Fruit fly (Drosophila melanogaster) whole organism, wandering third instar larva: Measurements from ENCODE around the gene MESK4.

Source experiments
- Abd-B ChIP-seq: fragments of >200 bp; optimal IDR thresholded peaks from 2 replicates; lab custom pipeline; 2017; ENCODE audit warnings: missing biosample characterization, missing genetic modification characterization
- CG32264 ChIP-seq: fragments of 200-800 bp; sonication (Bioruptor generic); optimal IDR thresholded peaks from 2 replicates; lab custom pipeline; 2016; ENCODE audit warnings: missing biosample characterization, missing genetic modification characterization
- CG9705 ChIP-seq: fragments of 200-800 bp; sonication (Bioruptor generic); optimal IDR thresholded peaks from 2 replicates; lab custom pipeline; 2018; ENCODE audit warnings: missing biosample characterization, mild to moderate bottlenecking, missing genetic modification characterization
- CrebA ChIP-seq: fragments of 200-800 bp; sonication (Bioruptor generic); optimal IDR thresholded peaks from 2 replicates; lab custom pipeline; 2016; ENCODE audit warnings: missing biosample characterization, mild to moderate bottlenecking, missing genetic modification characterization, borderline replicate concordance
- Dfd ChIP-seq: fragments of >200 bp; optimal IDR thresholded peaks from 2 replicates; lab custom pipeline; 2017; ENCODE audit warnings: missing biosample characterization, missing genetic modification characterization
- Dif ChIP-seq: fragments of 200-275, 200-300 bp; sonication (Bioruptor generic); optimal IDR thresholded peaks from 2 replicates; lab custom pipeline; 2018; ENCODE audit warnings: missing biosample characterization, missing genetic modification characterization; ENCODE audit not compliant: partially characterized antibody
- GATAd ChIP-seq: sonication (Bioruptor generic); optimal IDR thresholded peaks from 2 replicates; lab custom pipeline; 2016; ENCODE audit warnings: missing biosample characterization, missing genetic modification characterization
- HLH106 ChIP-seq: fragments of 200-800 bp; optimal IDR thresholded peaks from 3 replicates; lab custom pipeline; 2019; ENCODE audit warnings: missing biosample characterization, mild to moderate bottlenecking, missing genetic modification characterization, moderate library complexity
- Hnf4 ChIP-seq: fragments of 200-800 bp; sonication (Bioruptor generic); optimal IDR thresholded peaks from 2 replicates; lab custom pipeline; 2016; ENCODE audit warnings: missing biosample characterization, mild to moderate bottlenecking, missing genetic modification characterization
- Hr78 ChIP-seq: fragments of >200 bp; optimal IDR thresholded peaks from 2 replicates; lab custom pipeline; 2017; ENCODE audit warnings: missing biosample characterization, missing genetic modification characterization
- Hr83 ChIP-seq: fragments of 200-300 bp; sonication (Bioruptor generic); optimal IDR thresholded peaks from 2 replicates; lab custom pipeline; 2016; ENCODE audit warnings: missing biosample characterization, mild to moderate bottlenecking, missing genetic modification characterization, moderate library complexity; ENCODE audit not compliant: poor library complexity, severe bottlenecking
- Jra ChIP-seq: sonication (Bioruptor generic); optimal IDR thresholded peaks from 2 replicates; lab custom pipeline; 2016; ENCODE audit warnings: missing biosample characterization, missing genetic modification characterization
- Mio ChIP-seq: sonication (Bioruptor generic); optimal IDR thresholded peaks from 2 replicates; lab custom pipeline; 2016; ENCODE audit warnings: missing biosample characterization, missing genetic modification characterization
- Myc ChIP-seq: fragments of >200 bp; optimal IDR thresholded peaks from 2 replicates; lab custom pipeline; 2017
- N ChIP-seq: fragments of >200 bp; optimal IDR thresholded peaks from 2 replicates; lab custom pipeline; 2018; ENCODE audit warnings: missing biosample characterization, missing external identifiers, missing genetic modification characterization
- OdsH ChIP-seq: fragments of 200-800 bp; sonication (Bioruptor generic); optimal IDR thresholded peaks from 2 replicates; lab custom pipeline; 2016; ENCODE audit warnings: missing biosample characterization, mild to moderate bottlenecking, missing genetic modification characterization
- Rel ChIP-seq, 2 experiments: fragments of 200-800 bp; sonication (Bioruptor generic) in 1 of 2; optimal IDR thresholded peaks; 2 replicates in 1 of 2; 3 replicates in 1 of 2; lab custom pipeline; 2016 to 2019; ENCODE audit warnings: mild to moderate bottlenecking in 2 of 2, missing biosample characterization in 2 of 2, missing genetic modification characterization in 2 of 2, moderate library complexity in 1 of 2
- Sp1 ChIP-seq: fragments of 200-800 bp; sonication (Bioruptor generic); optimal IDR thresholded peaks from 3 replicates; lab custom pipeline; 2019; ENCODE audit warnings: missing biosample characterization, mild to moderate bottlenecking, missing genetic modification characterization, moderate library complexity
- Vsx2 ChIP-seq: fragments of 200-300, 225-300 bp; sonication (Bioruptor generic); optimal IDR thresholded peaks from 2 replicates; lab custom pipeline; 2018; ENCODE audit warnings: missing biosample characterization, missing genetic modification characterization; ENCODE audit not compliant: partially characterized antibody
- br ChIP-seq: fragments of 200-800 bp; sonication (Bioruptor generic); optimal IDR thresholded peaks from 2 replicates; lab custom pipeline; 2016; ENCODE audit warnings: missing biosample characterization, missing genetic modification characterization
- brk ChIP-seq: fragments of 200-800 bp; sonication (Bioruptor generic); optimal IDR thresholded peaks from 2 replicates; lab custom pipeline; 2016; ENCODE audit warnings: missing biosample characterization, mild to moderate bottlenecking, missing genetic modification characterization
- dl ChIP-seq, 2 experiments: fragments of 175-275, 200-275 bp in 1 of 2; fragments of 200-275 bp in 1 of 2; sonication (Bioruptor generic); optimal IDR thresholded peaks; lab custom pipeline; 2018; ENCODE audit warnings: mild to moderate bottlenecking in 2 of 2, missing biosample characterization in 2 of 2, missing genetic modification characterization in 2 of 2, moderate library complexity in 2 of 2; ENCODE audit not compliant: partially characterized antibody in 2 of 2, insufficient read depth in 1 of 2
- dmrt93B ChIP-seq: fragments of 200-800 bp; sonication (Bioruptor generic); optimal IDR thresholded peaks from 2 replicates; lab custom pipeline; 2018; ENCODE audit warnings: missing biosample characterization, mild to moderate bottlenecking, missing genetic modification characterization
- dsf ChIP-seq: sonication (Bioruptor generic); optimal IDR thresholded peaks from 2 replicates; lab custom pipeline; 2016; ENCODE audit warnings: missing biosample characterization, missing genetic modification characterization, borderline replicate concordance
- ey ChIP-seq: fragments of 200-800 bp; sonication (Bioruptor generic); optimal IDR thresholded peaks from 2 replicates; lab custom pipeline; 2016; ENCODE audit warnings: missing biosample characterization, missing genetic modification characterization
- foxo ChIP-seq, 2 experiments: fragments of 200-800 bp; sonication (Bioruptor generic); optimal IDR thresholded peaks; 2 replicates in 1 of 2; 3 replicates in 1 of 2; lab custom pipeline; 2016 to 2017; ENCODE audit warnings: missing biosample characterization in 2 of 2, missing genetic modification characterization in 2 of 2
- fru ChIP-seq: fragments of 200-800 bp; sonication (Bioruptor generic); optimal IDR thresholded peaks from 3 replicates; lab custom pipeline; 2016; ENCODE audit warnings: missing biosample characterization, mild to moderate bottlenecking, missing genetic modification characterization
- h ChIP-seq: fragments of 200-800 bp; sonication (Bioruptor generic); optimal IDR thresholded peaks from 3 replicates; lab custom pipeline; 2016; ENCODE audit warnings: missing biosample characterization, mild to moderate bottlenecking, missing genetic modification characterization
- jim ChIP-seq: fragments of 175-275, 200-325 bp; sonication (Bioruptor generic); optimal IDR thresholded peaks from 2 replicates; lab custom pipeline; 2016; ENCODE audit warnings: missing biosample characterization, mild to moderate bottlenecking, missing genetic modification characterization
- lola ChIP-seq: fragments of >200 bp; optimal IDR thresholded peaks from 2 replicates; lab custom pipeline; 2017; ENCODE audit warnings: missing biosample characterization, missing genetic modification characterization
- pan ChIP-seq: fragments of >200 bp; optimal IDR thresholded peaks from 2 replicates; lab custom pipeline; 2017
- psq ChIP-seq: fragments of 200-800 bp; sonication (Bioruptor generic); optimal IDR thresholded peaks from 3 replicates; lab custom pipeline; 2017; ENCODE audit warnings: missing biosample characterization, mild to moderate bottlenecking, missing genetic modification characterization, moderate library complexity
- rgr ChIP-seq: fragments of 200-800 bp; sonication (Bioruptor generic); optimal IDR thresholded peaks from 3 replicates; lab custom pipeline; 2016; ENCODE audit warnings: missing biosample characterization, mild to moderate bottlenecking, missing genetic modification characterization
- sage ChIP-seq: fragments of 200-800 bp; sonication (Bioruptor generic); optimal IDR thresholded peaks from 2 replicates; lab custom pipeline; 2016; ENCODE audit warnings: missing biosample characterization, mild to moderate bottlenecking, missing genetic modification characterization
- sv ChIP-seq: fragments of 200-800 bp; sonication (Bioruptor generic); optimal IDR thresholded peaks from 3 replicates; lab custom pipeline; 2016; ENCODE audit warnings: missing biosample characterization, missing genetic modification characterization
- tai ChIP-seq: sonication (Bioruptor generic); optimal IDR thresholded peaks from 2 replicates; lab custom pipeline; 2016; ENCODE audit warnings: missing biosample characterization, missing genetic modification characterization
- usp ChIP-seq: fragments of >200 bp; optimal IDR thresholded peaks from 2 replicates; lab custom pipeline; 2017; ENCODE audit warnings: missing biosample characterization, missing genetic modification characterization
- woc ChIP-seq: sonication (Bioruptor generic); optimal IDR thresholded peaks from 2 replicates; lab custom pipeline; 2016; ENCODE audit warnings: missing biosample characterization, mild to moderate bottlenecking, missing genetic modification characterization

Gene MESK4

DNA sequence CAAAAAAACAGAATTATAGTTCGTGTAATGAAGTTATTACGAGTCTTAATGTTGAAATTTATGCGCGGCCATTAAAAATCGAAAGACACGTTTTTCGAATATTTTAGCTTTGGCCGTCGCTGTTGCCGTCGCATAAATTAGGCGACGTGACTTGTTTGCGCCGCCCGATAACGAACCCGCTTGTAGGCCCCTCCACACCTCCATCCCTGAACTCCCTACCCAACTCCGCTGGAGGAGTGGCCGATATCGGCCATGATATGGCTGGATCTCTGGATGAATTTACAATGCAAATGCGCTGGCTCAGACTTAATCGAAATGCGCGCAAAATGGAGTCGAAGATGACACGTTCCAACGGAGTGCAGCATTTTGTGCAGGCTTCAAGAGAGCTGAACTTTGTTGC lies 34.2 kb upstream of the MESK4 start:
- no peak for TF ChIP-seq Hr78
- TF ChIP-seq Hr83 (GFP tag; lab: Kevin White, UChicago) = no peak
- TF ChIP-seq CrebA = no peak
- TF ChIP-seq brk (GFP tag; lab: Kevin White, UChicago) = no peak
- no peak for TF ChIP-seq CG9705
- no peak for TF ChIP-seq dsf (GFP tag; lab: Kevin White, UChicago)
- no peak for TF ChIP-seq dmrt93B
- TF ChIP-seq Myc (lab: Kevin White, UChicago) = no peak
- no peak for TF ChIP-seq fru (GFP tag; lab: Kevin White, UChicago)
- TF ChIP-seq Rel (GFP tag; optimal IDR thresholded peaks at IDR 0.05; lab: Kevin White, UChicago) = no peak
- no peak for TF ChIP-seq Rel (tag; optimal IDR thresholded peaks at IDR 0.05; lab: Kevin White, UChicago)
- no peak for TF ChIP-seq sv
- no peak for TF ChIP-seq N (GFP tag; lab: Kevin White, UChicago)
- TF ChIP-seq foxo (GFP tag; optimal IDR thresholded peaks at IDR 0.05; lab: Kevin White, UChicago) = no peak
- TF ChIP-seq OdsH (GFP tag; lab: Kevin White, UChicago) = no peak
- TF ChIP-seq br = no peak
- no peak for TF ChIP-seq Hnf4 (GFP tag; lab: Kevin White, UChicago)
- TF ChIP-seq h (GFP tag; lab: Kevin White, UChicago) = no peak

DNA sequence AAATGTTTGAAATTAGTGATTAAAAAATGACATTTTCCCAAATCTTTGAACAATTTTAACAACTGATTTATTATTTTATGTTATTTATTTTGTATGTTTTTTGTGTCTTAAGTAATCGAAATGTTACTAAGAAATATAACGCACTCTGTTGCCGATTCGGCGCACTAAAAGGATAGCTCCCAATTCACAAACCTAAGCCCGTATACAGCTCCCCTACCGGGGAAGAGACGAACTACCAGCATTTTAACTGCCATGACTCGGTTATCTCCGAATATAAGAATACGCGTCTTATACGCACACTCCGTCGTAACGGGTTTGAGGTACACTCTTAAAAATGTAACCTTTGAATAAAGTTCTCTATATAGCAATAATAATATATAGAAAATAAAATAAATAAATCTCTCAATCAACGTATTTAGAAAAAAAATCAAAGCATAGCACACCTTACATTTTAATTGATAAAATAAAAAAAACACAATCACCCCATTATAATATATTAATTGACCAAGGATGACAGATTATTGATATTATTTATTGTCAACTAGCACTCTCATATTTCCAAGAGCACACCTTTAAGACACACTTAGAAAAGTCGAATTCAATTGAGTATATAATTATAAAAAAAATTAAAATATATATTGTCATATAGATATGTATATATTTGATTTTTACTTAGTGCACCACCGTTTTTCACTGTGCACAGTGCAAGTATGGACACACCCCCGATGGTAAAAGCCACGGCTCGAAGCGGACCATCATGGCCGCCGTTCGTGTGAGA lies 30.7 kb upstream of the MESK4 start:
- TF ChIP-seq dsf (GFP tag; lab: Kevin White, UChicago) (no peak), Dfd (GFP tag; lab: Kevin White, UChicago) (no peak), psq (peak; percentile 71), sage (GFP tag; lab: Kevin White, UChicago) (no peak), ey (GFP tag; lab: Kevin White, UChicago) (no peak), Hr78 (no peak), br (peak; percentile 17), pan (lab: Kevin White, UChicago) (no peak), tai (GFP tag; lab: Kevin White, UChicago) (no peak), lola (GFP tag; lab: Kevin White, UChicago) (no peak), CG9705 (no peak), Vsx2 (GFP tag; lab: Kevin White, UChicago) (no peak), Rel (GFP tag; optimal IDR thresholded peaks at IDR 0.05; lab: Kevin White, UChicago) (no peak), Rel (tag; optimal IDR thresholded peaks at IDR 0.05; lab: Kevin White, UChicago) (no peak), CrebA (no peak), GATAd (GFP tag; lab: Kevin White, UChicago) (no peak), Dif (GFP tag; lab: Kevin White, UChicago) (no peak), Hnf4 (GFP tag; lab: Kevin White, UChicago) (no peak), rgr (GFP tag; lab: Kevin White, UChicago) (no peak), Mio (GFP tag; lab: Kevin White, UChicago) (no peak), dl (GFP tag; optimal IDR thresholded peaks at IDR 0.05; lab: Kevin White, UChicago; ENCODE audit: insufficient read depth in 1 of 2, partially characterized antibody in 2 of 2) (no peak), foxo (GFP tag; optimal IDR thresholded peaks at IDR 0.05; lab: Kevin White, UChicago) (peak in 1 of 2 experiments; percentile 73), fru (GFP tag; lab: Kevin White, UChicago) (peak; percentile 50), CG32264 (GFP tag; lab: Kevin White, UChicago) (no peak), Abd-B (GFP tag; lab: Kevin White, UChicago) (no peak), Sp1 (GFP tag; lab: Kevin White, UChicago) (peak; percentile 81), Jra (GFP tag; lab: Kevin White, UChicago) (no peak), Myc (lab: Kevin White, UChicago) (peak; percentile 87), brk (GFP tag; lab: Kevin White, UChicago) (no peak), OdsH (GFP tag; lab: Kevin White, UChicago) (peak; percentile 75), sv (peak; percentile 29), woc (GFP tag; lab: Kevin White, UChicago) (no peak), HLH106 (peak; percentile 75), usp (GFP tag; lab: Kevin White, UChicago) (no peak), Hr83 (GFP tag; lab: Kevin White, UChicago) (no peak), h (GFP tag; lab: Kevin White, UChicago) (no peak), dmrt93B (peak; percentile 54), N (GFP tag; lab: Kevin White, UChicago) (no peak), jim (no peak)
- TF ChIP-seq, all 38 proteins: peak for 10
